Fruit fly (Drosophila melanogaster) whole organism, embryonic: ENCODE data around the gene CG15529.

Experiments used
- CG10431 ChIP-seq: fragments of 200-800 bp; sonication (Bioruptor generic); optimal IDR thresholded peaks from 3 replicates; lab custom pipeline; 2018; ENCODE audit warnings: missing biosample characterization, mild to moderate bottlenecking, missing genetic modification characterization
- CG11085 ChIP-seq: fragments of 200-800 bp; sonication (Bioruptor generic); IDR thresholded peaks from 2 replicates; pipeline ENCODE4 v1.3.6; 2022; ENCODE audit warnings: missing biosample characterization, missing genetic modification characterization
- CG11695 ChIP-seq: fragments of 200-800 bp; sonication (Bioruptor generic); IDR thresholded peaks from 3 replicates; pipeline ENCODE4 v1.3.6; 2022; ENCODE audit warnings: missing biosample characterization, missing genetic modification characterization
- CG12071 ChIP-seq: fragments of 200-800 bp; sonication (Bioruptor generic); optimal IDR thresholded peaks from 3 replicates; lab custom pipeline; 2018; ENCODE audit warnings: missing biosample characterization, mild to moderate bottlenecking, missing genetic modification characterization
- CG12155 ChIP-seq: fragments of 200-800 bp; sonication (Bioruptor generic); optimal IDR thresholded peaks from 3 replicates; lab custom pipeline; 2016; ENCODE audit warnings: missing biosample characterization, missing genetic modification characterization
- CG14014 ChIP-seq: fragments of 200-800 bp; sonication (Bioruptor generic); IDR thresholded peaks from 2 replicates; pipeline ENCODE4 v1.3.6; 2022; ENCODE audit warnings: missing biosample characterization, missing genetic modification characterization
- CG16863 ChIP-seq: fragments of 200-800 bp; sonication (Bioruptor generic); optimal IDR thresholded peaks from 3 replicates; lab custom pipeline; 2016; ENCODE audit warnings: missing biosample characterization, missing genetic modification characterization
- CG17359 ChIP-seq: fragments of 200-800 bp; sonication (Bioruptor generic); optimal IDR thresholded peaks from 3 replicates; lab custom pipeline; 2018; ENCODE audit warnings: missing biosample characterization, mild to moderate bottlenecking, missing genetic modification characterization, moderate library complexity
- CG17361 ChIP-seq: fragments of 200-800 bp; sonication (Bioruptor generic); IDR thresholded peaks from 3 replicates; pipeline ENCODE4 v1.3.6; 2022; ENCODE audit warnings: missing biosample characterization, missing genetic modification characterization
- CG17802 ChIP-seq: fragments of 200-800 bp; sonication (Bioruptor generic); optimal IDR thresholded peaks from 2 replicates; lab custom pipeline; 2018; ENCODE audit warnings: missing biosample characterization, mild to moderate bottlenecking, missing genetic modification characterization, moderate library complexity
- CG18599 ChIP-seq: fragments of 200-800 bp; sonication (Bioruptor generic); optimal IDR thresholded peaks from 3 replicates; lab custom pipeline; 2017; ENCODE audit warnings: missing biosample characterization, missing genetic modification characterization, mild to moderate bottlenecking, moderate library complexity, missing genetic modification reagents
- CG31224 ChIP-seq: fragments of 200-800 bp; sonication (Bioruptor generic); IDR thresholded peaks from 2 replicates; pipeline ENCODE4 v1.3.6; 2022; ENCODE audit warnings: missing biosample characterization, missing genetic modification characterization
- CG32532 ChIP-seq: fragments of 200-800 bp; sonication (Bioruptor generic); IDR thresholded peaks from 2 replicates; pipeline ENCODE4 v1.3.6; 2022; ENCODE audit warnings: missing biosample characterization, missing genetic modification characterization
- CG4404 ChIP-seq: fragments of 200-800 bp; sonication (Bioruptor generic); IDR thresholded peaks from 2 replicates; pipeline ENCODE4 v1.3.6; 2022; ENCODE audit warnings: missing biosample characterization, missing genetic modification characterization
- CG4820 ChIP-seq: fragments of 200-800 bp; sonication (Bioruptor generic); optimal IDR thresholded peaks from 3 replicates; lab custom pipeline; 2016; ENCODE audit warnings: missing biosample characterization, missing genetic modification characterization
- CG8290 ChIP-seq, 3 experiments: fragments of 200-800 bp; sonication (Bioruptor generic); optimal IDR thresholded peaks; 2 replicates each; lab custom pipeline; 2016 to 2019; ENCODE audit warnings: missing biosample characterization in 3 of 3, missing genetic modification characterization in 3 of 3, mild to moderate bottlenecking in 2 of 3, moderate library complexity in 1 of 3
- Deaf1 ChIP-seq: fragments of 200-800 bp; optimal IDR thresholded peaks from 3 replicates; lab custom pipeline; 2019; ENCODE audit warnings: missing biosample characterization, mild to moderate bottlenecking, missing genetic modification characterization, moderate library complexity
- Dek ChIP-seq: fragments of 200-800 bp; sonication (Bioruptor generic); optimal IDR thresholded peaks from 3 replicates; lab custom pipeline; 2019; ENCODE audit warnings: missing biosample characterization, mild to moderate bottlenecking, missing genetic modification characterization, moderate library complexity
- Fer3 ChIP-seq: fragments of 200-800 bp; sonication (Bioruptor generic); optimal IDR thresholded peaks from 2 replicates; lab custom pipeline; 2018; ENCODE audit warnings: missing biosample characterization, mild to moderate bottlenecking, missing genetic modification characterization, moderate library complexity
- Hmx ChIP-seq: fragments of 200-800 bp; sonication (Bioruptor generic); optimal IDR thresholded peaks from 2 replicates; lab custom pipeline; 2016; ENCODE audit warnings: missing biosample characterization, missing genetic modification characterization
- Jarid2 ChIP-seq: fragments of 200-800 bp; sonication (Bioruptor generic); optimal IDR thresholded peaks from 3 replicates; lab custom pipeline; 2017; ENCODE audit warnings: mild to moderate bottlenecking, missing biosample characterization, missing genetic modification reagents, missing genetic modification characterization
- Meics ChIP-seq: fragments of 200-800 bp; sonication (Bioruptor generic); optimal IDR thresholded peaks from 2 replicates; lab custom pipeline; 2017; ENCODE audit warnings: missing biosample characterization, mild to moderate bottlenecking, missing genetic modification characterization
- Oaz ChIP-seq: fragments of 200-800 bp; sonication (Bioruptor generic); IDR thresholded peaks from 2 replicates; pipeline ENCODE4 v1.3.6; 2022; ENCODE audit warnings: missing biosample characterization, missing genetic modification characterization
- Poxn ChIP-seq: fragments of 200-800 bp; sonication (Bioruptor generic); IDR thresholded peaks from 2 replicates; pipeline ENCODE4 v1.3.6; 2022; ENCODE audit warnings: missing biosample characterization, missing genetic modification characterization
- Rfx ChIP-seq: fragments of 200-800 bp; sonication (Bioruptor generic); IDR thresholded peaks from 2 replicates; pipeline ENCODE4 v1.3.6; 2022; ENCODE audit warnings: missing biosample characterization, missing genetic modification characterization
- Spps ChIP-seq: fragments of 200-800 bp; sonication (Bioruptor generic); optimal IDR thresholded peaks from 2 replicates; lab custom pipeline; 2018; ENCODE audit warnings: missing biosample characterization, mild to moderate bottlenecking, missing genetic modification characterization
- Ssrp ChIP-seq: fragments of 200-800 bp; sonication (Bioruptor generic); optimal IDR thresholded peaks from 2 replicates; lab custom pipeline; 2018; ENCODE audit warnings: missing biosample characterization, mild to moderate bottlenecking, missing genetic modification characterization, moderate library complexity
- Taf1 ChIP-seq: fragments of 200-800 bp; sonication (Bioruptor generic); IDR thresholded peaks from 2 replicates; pipeline ENCODE4 v1.3.6; 2022; ENCODE audit warnings: missing biosample characterization, missing genetic modification characterization
- Vsx1 ChIP-seq: fragments of 200-800 bp; sonication (Bioruptor generic); optimal IDR thresholded peaks from 2 replicates; lab custom pipeline; 2017; ENCODE audit warnings: missing biosample characterization, mild to moderate bottlenecking, missing genetic modification characterization, missing genetic modification reagents
- ara ChIP-seq: fragments of 200-800 bp; sonication (Bioruptor generic); IDR thresholded peaks from 2 replicates; pipeline ENCODE4 v1.3.6; 2022; ENCODE audit warnings: missing biosample characterization, missing genetic modification characterization
- chif ChIP-seq, 2 experiments: fragments of 200-800 bp; sonication (Bioruptor generic); optimal IDR thresholded peaks; 3 replicates each; lab custom pipeline; 2016; ENCODE audit warnings: missing biosample characterization in 2 of 2, missing genetic modification characterization in 2 of 2
- chm ChIP-seq: fragments of 200-800 bp; sonication (Bioruptor generic); IDR thresholded peaks from 2 replicates; pipeline ENCODE4 v1.3.6; 2022; ENCODE audit warnings: missing biosample characterization, missing genetic modification characterization
- croc ChIP-seq: fragments of 200-800 bp; sonication (Bioruptor generic); conservative IDR thresholded peaks from 3 replicates; pipeline ENCODE4 v1.3.6; 2022; ENCODE audit warnings: missing biosample characterization, missing genetic modification characterization
- fru ChIP-seq: fragments of >200 bp; optimal IDR thresholded peaks from 2 replicates; lab custom pipeline; 2017
- hth ChIP-seq: fragments of >200 bp; optimal IDR thresholded peaks from 2 replicates; lab custom pipeline; 2017; ENCODE audit warnings: inconsistent platforms
- jigr1 ChIP-seq: fragments of 200-800 bp; sonication (Bioruptor generic); IDR thresholded peaks from 3 replicates; pipeline ENCODE4 v1.3.6; 2022; ENCODE audit warnings: missing biosample characterization, missing genetic modification characterization
- onecut ChIP-seq: fragments of 200-800 bp; sonication (Bioruptor generic); IDR thresholded peaks from 2 replicates; pipeline ENCODE4 v1.3.6; 2022; ENCODE audit warnings: missing biosample characterization, missing genetic modification characterization
- sc ChIP-seq, 3 experiments: fragments of >200 bp in 2 of 3; fragments of 200-800 bp in 1 of 3; sonication (Bioruptor generic) in 1 of 3; optimal IDR thresholded peaks; 2 replicates in 2 of 3; 3 replicates in 1 of 3; lab custom pipeline; 2017; ENCODE audit warnings: mild to moderate bottlenecking in 1 of 3, missing biosample characterization in 1 of 3, missing genetic modification characterization in 1 of 3, missing genetic modification reagents in 1 of 3
- seq ChIP-seq: fragments of 200-800 bp; sonication (Bioruptor generic); IDR thresholded peaks from 2 replicates; pipeline ENCODE4 v1.3.6; 2022; ENCODE audit warnings: missing biosample characterization, missing genetic modification characterization
- slbo ChIP-seq: fragments of 200-800 bp; sonication (Bioruptor generic); IDR thresholded peaks from 2 replicates; pipeline ENCODE4 v1.3.6; 2022; ENCODE audit warnings: missing biosample characterization, missing genetic modification characterization
- slou ChIP-seq: fragments of 200-800 bp; sonication (Bioruptor generic); optimal IDR thresholded peaks from 3 replicates; lab custom pipeline; 2016; ENCODE audit warnings: missing biosample characterization, missing genetic modification characterization
- sna ChIP-seq: fragments of 200-800 bp; sonication (Bioruptor generic); IDR thresholded peaks from 2 replicates; pipeline ENCODE4 v1.3.6; 2022; ENCODE audit warnings: missing biosample characterization, missing genetic modification characterization; ENCODE audit not compliant: partially characterized antibody
- so ChIP-seq: fragments of 200-800 bp; sonication (Bioruptor generic); IDR thresholded peaks from 3 replicates; pipeline ENCODE4 v1.3.6; 2022; ENCODE audit warnings: missing biosample characterization, missing genetic modification characterization
- tap ChIP-seq: fragments of 200-800 bp; optimal IDR thresholded peaks from 3 replicates; lab custom pipeline; 2019; ENCODE audit warnings: missing biosample characterization, mild to moderate bottlenecking, missing genetic modification characterization, moderate library complexity
- tgo ChIP-seq: fragments of 200-800 bp; sonication (Bioruptor generic); IDR thresholded peaks from 3 replicates; pipeline ENCODE4 v1.3.6; 2022; ENCODE audit warnings: missing biosample characterization, missing genetic modification characterization
- tin ChIP-seq: fragments of 200-800 bp; sonication (Bioruptor generic); optimal IDR thresholded peaks from 3 replicates; lab custom pipeline; 2016; ENCODE audit warnings: missing biosample characterization, missing genetic modification characterization
- unpg ChIP-seq: fragments of 200-800 bp; sonication (Bioruptor generic); optimal IDR thresholded peaks from 3 replicates; lab custom pipeline; 2018; ENCODE audit warnings: missing biosample characterization, mild to moderate bottlenecking, missing genetic modification characterization, moderate library complexity

The CG15529 gene

dm6 chr3R:30170671-30171667 lies 19.1 kb downstream of the CG15529 start, which contains the start of gene Rsod (continued):
- TF ChIP-seq sc (optimal IDR thresholded peaks at IDR 0.05; lab: Kevin White, UChicago), result no peak
- peak; percentile 50 for TF ChIP-seq sc (GFP tag; optimal IDR thresholded peaks at IDR 0.05; lab: Kevin White, UChicago)
- peak; percentile 28; the same call in 1 of the 2 replicates for TF ChIP-seq CG31224 (GFP tag; lab: Robert Waterston, UW)
- peak; percentile 50 for TF ChIP-seq Ssrp (tag; lab: Kevin White, UChicago)
- TF ChIP-seq Dek (tag; lab: Kevin White, UChicago), result peak; percentile 16
- no peak for TF ChIP-seq fru (lab: Kevin White, UChicago)
- TF ChIP-seq tgo, result peak; percentile 79
- TF ChIP-seq Poxn (GFP tag; lab: Robert Waterston, UW), result no peak
- TF ChIP-seq CG14014 (GFP tag; lab: Robert Waterston, UW), result peak; percentile 66; the same call in 1 of the 2 replicates
- TF ChIP-seq hth (lab: Kevin White, UChicago), result no peak
- TF ChIP-seq CG17359 (tag; lab: Kevin White, UChicago), result peak; percentile 79
- TF ChIP-seq seq, result peak; percentile 70
- TF ChIP-seq CG4404, result no peak
- TF ChIP-seq CG18599 (GFP tag; lab: Kevin White, UChicago), result peak; percentile 20
- peak; percentile 84; the same call in 2 of the 3 replicates for TF ChIP-seq so (GFP tag; lab: Robert Waterston, UW)
- peak; percentile 38 for TF ChIP-seq CG17802
- TF ChIP-seq slou (GFP tag; lab: Kevin White, UChicago), result no peak
- TF ChIP-seq tap (tag; lab: Kevin White, UChicago), result peak; percentile 36
- TF ChIP-seq slbo, result peak; percentile 48; the same call in 1 of the 2 replicates
- peak; percentile 35; the same call in 2 of the 3 replicates for TF ChIP-seq croc
- no peak for TF ChIP-seq CG12155 (GFP tag; lab: Kevin White, UChicago)
- TF ChIP-seq CG11695, result peak; percentile 59; the same call in 2 of the 3 replicates
- peak; percentile 42; the same call in 1 of the 2 replicates for TF ChIP-seq chm (GFP tag; lab: Robert Waterston, UW)
- peak; percentile 61; the same call in 1 of the 2 replicates for TF ChIP-seq CG32532 (GFP tag; lab: Robert Waterston, UW)
- TF ChIP-seq unpg (GFP tag; lab: Kevin White, UChicago), result peak; percentile 61
- peak; percentile 61 for TF ChIP-seq Taf1 (GFP tag; lab: Robert Waterston, UW)
- peak; percentile 83 for TF ChIP-seq Deaf1 (tag; lab: Kevin White, UChicago)
- 0 out of 3 replicates have a peak, but pooled peaks have one; percentile 38 for TF ChIP-seq jigr1 (GFP tag; lab: Robert Waterston, UW)
- TF ChIP-seq onecut (GFP tag; lab: Robert Waterston, UW), result peak; percentile 66
- peak; percentile 62 for TF ChIP-seq Rfx (GFP tag; lab: Robert Waterston, UW)
- peak; percentile 46 for TF ChIP-seq tin (GFP tag; lab: Kevin White, UChicago)
- TF ChIP-seq Hmx, result no peak
- TF ChIP-seq CG8290 (GFP tag; optimal IDR thresholded peaks at IDR 0.05; lab: Kevin White, UChicago), result no peak
- TF ChIP-seq CG8290 (tag; optimal IDR thresholded peaks at IDR 0.05; lab: Kevin White, UChicago), result no peak
- TF ChIP-seq CG4820 (GFP tag; lab: Kevin White, UChicago), result peak; percentile 11
- 0 out of 2 replicates have a peak, but pooled peaks have one; percentile 45 for TF ChIP-seq CG11085 (GFP tag; lab: Robert Waterston, UW)
- TF ChIP-seq Vsx1, result peak; percentile 64
- peak; percentile 14 for TF ChIP-seq Fer3 (tag; lab: Kevin White, UChicago)
- peak; percentile 7 for TF ChIP-seq CG16863 (GFP tag; lab: Kevin White, UChicago)
- TF ChIP-seq sna (GFP tag; lab: Robert Waterston, UW), result no peak
- peak; percentile 55 for TF ChIP-seq CG17361 (GFP tag; lab: Robert Waterston, UW)
- peak; percentile 19 for TF ChIP-seq CG12071 (GFP tag; lab: Kevin White, UChicago)
- TF ChIP-seq Oaz, result peak; percentile 37
- peak; percentile 27 for TF ChIP-seq CG10431 (GFP tag; lab: Kevin White, UChicago)
- peak in 1 of 2 experiments; percentile 20 for TF ChIP-seq chif (GFP tag; optimal IDR thresholded peaks at IDR 0.05; lab: Kevin White, UChicago)
- peak; percentile 76 for TF ChIP-seq ara (GFP tag; lab: Robert Waterston, UW)
- TF ChIP-seq Jarid2 (GFP tag; lab: Kevin White, UChicago), result peak; percentile 55
- peak; percentile 35 for TF ChIP-seq Spps (tag; lab: Kevin White, UChicago)
- TF ChIP-seq Meics (GFP tag; lab: Kevin White, UChicago), result peak; percentile 30
